Worm (Caenorhabditis elegans): Measurements from ENCODE around the gene haly-1.

Gene haly-1

ce11 chrX:10896498-10896897 is at the start of gene haly-1:
Gene haly-1 (minus strand): TSS chrX:10896598.
- TF ChIP-seq zip-5 (tag; optimal IDR thresholded peaks at IDR 0.05) = no peak
- TF ChIP-seq ceh-30 (tag; optimal IDR thresholded peaks at IDR 0.05) = no peak
- no peak for TF ChIP-seq lin-11 (tag; optimal IDR thresholded peaks at IDR 0.05)
- TF ChIP-seq ceh-14 (tag; optimal IDR thresholded peaks at IDR 0.05) = no peak
- no peak for TF ChIP-seq syd-9 (tag; optimal IDR thresholded peaks at IDR 0.05)
- TF ChIP-seq unc-3 (GFP tag; conservative IDR thresholded peaks at IDR 0.05) = no peak
- no peak for TF ChIP-seq unc-3 (tag; optimal IDR thresholded peaks at IDR 0.05)
- TF ChIP-seq hlh-15 (tag; optimal IDR thresholded peaks at IDR 0.05) = no peak
- no peak for TF ChIP-seq odd-2 (tag; optimal IDR thresholded peaks at IDR 0.05)
- TF ChIP-seq eyg-1 (tag; optimal IDR thresholded peaks at IDR 0.05) = no peak
- TF ChIP-seq dve-1 (tag; optimal IDR thresholded peaks at IDR 0.05) = no peak
- no peak for TF ChIP-seq C38D4.7 (GFP tag; optimal IDR thresholded peaks at IDR 0.05)
- TF ChIP-seq ceh-45 (GFP tag; IDR thresholded peaks at IDR 0.05) = no peak
- TF ChIP-seq sox-4 (tag; optimal IDR thresholded peaks at IDR 0.05) = no peak

ce11 chrX:10941255-10941654 is 44.9 kb upstream of the haly-1 start, which contains the start of gene pho-7:
Gene pho-7 (minus strand): TSS chrX:10941355.
- TF ChIP-seq pqm-1 (tag; optimal IDR thresholded peaks at IDR 0.05) = no peak
- TF ChIP-seq tbx-2 (tag; optimal IDR thresholded peaks at IDR 0.05) = no peak
- TF ChIP-seq ceh-9 (tag; optimal IDR thresholded peaks at IDR 0.05) = no peak
- no peak for TF ChIP-seq hlh-15 (tag; optimal IDR thresholded peaks at IDR 0.05)
- no peak for TF ChIP-seq sox-2 (GFP tag; IDR thresholded peaks at IDR 0.05)
- TF ChIP-seq pax-1 (tag; optimal IDR thresholded peaks at IDR 0.05) = no peak
- no peak for TF ChIP-seq elt-4 (tag; optimal IDR thresholded peaks at IDR 0.05)
- TF ChIP-seq elt-2 (tag; optimal IDR thresholded peaks at IDR 0.05) = no peak
- no peak for TF ChIP-seq ceh-45 (GFP tag; IDR thresholded peaks at IDR 0.05)

- TF ChIP-seq ceh-31 (tag; optimal IDR thresholded peaks at IDR 0.05) = peak; percentile 36
- no peak for TF ChIP-seq K02D7.2 (tag; optimal IDR thresholded peaks at IDR 0.05)
- no peak for TF ChIP-seq sox-2 (GFP tag; IDR thresholded peaks at IDR 0.05)
- TF ChIP-seq unc-42 (tag; optimal IDR thresholded peaks at IDR 0.05) = peak; percentile 64
Observed at ce11 chrX:10933308-10934014, 37.1 kb upstream of the haly-1 start.

ce11 chrX:10932087-10932486 is 35.7 kb upstream of the haly-1 start:
- TF ChIP-seq ceh-18 (tag; optimal IDR thresholded peaks at IDR 0.05) (no peak), unc-55 (GFP tag; optimal IDR thresholded peaks at IDR 0.05) (peak; percentile 17), ceh-31 (tag; optimal IDR thresholded peaks at IDR 0.05) (no peak)

ce11 chrX:10928948-10929563 is 32.7 kb upstream of the haly-1 start, which contains the start of gene dgn-1:
Gene dgn-1 (minus strand): TSS chrX:10928998.
- no peak for TF ChIP-seq che-1 (tag; optimal IDR thresholded peaks at IDR 0.05)
- TF ChIP-seq ceh-6 (GFP tag; optimal IDR thresholded peaks at IDR 0.05) = no peak
- no peak for TF ChIP-seq fkh-6 (tag; optimal IDR thresholded peaks at IDR 0.05)
- TF ChIP-seq syd-9 (tag; optimal IDR thresholded peaks at IDR 0.05) = no peak
- no peak for TF ChIP-seq hlh-8 (tag; optimal IDR thresholded peaks at IDR 0.05)
- TF ChIP-seq npax-4 (tag; optimal IDR thresholded peaks at IDR 0.05) = no peak
- TF ChIP-seq pqm-1 (tag; optimal IDR thresholded peaks at IDR 0.05) = no peak
- TF ChIP-seq ceh-24 (tag; optimal IDR thresholded peaks at IDR 0.05) = no peak
- TF ChIP-seq Y22D7AL.16 (tag; optimal IDR thresholded peaks at IDR 0.05) = no peak
